Worm (Caenorhabditis elegans) whole organism, L4 larva: Measurements from ENCODE around the gene kqt-2.
A peak's percentile ranks its signal among the peaks of the same experiment; 100 is the strongest.

Source experiments
- F44E2.7 ChIP-seq: fragments of 200-800 bp; sonication (Bioruptor generic); IDR thresholded peaks from 2 replicates; pipeline ENCODE4 v2.1.2; 2022; ENCODE audit warnings: missing genetic modification characterization, missing compliant biosample characterization
- Y105C5A.15 ChIP-seq: fragments of 200-800 bp; sonication (Bioruptor generic); IDR thresholded peaks from 2 replicates; pipeline ENCODE4 v1.3.6; 2022; ENCODE audit warnings: missing genetic modification characterization, missing compliant biosample characterization
- Y5F2A.4 ChIP-seq: fragments of 200-800 bp; sonication (Bioruptor generic); optimal IDR thresholded peaks from 2 replicates; lab custom pipeline; 2018; ENCODE audit warnings: mild to moderate bottlenecking, missing genetic modification characterization, missing compliant biosample characterization
- ZK546.5 ChIP-seq, 2 experiments: sonication (generic microtip); optimal IDR thresholded peaks; 2 replicates each; lab custom pipeline; 2017; ENCODE audit warnings: missing biosample characterization in 2 of 2, missing genetic modification characterization in 2 of 2
- aha-1 ChIP-seq: fragments of 150-350 bp; peaks from one replicate; lab custom pipeline; 2014; ENCODE audit warnings: missing biosample characterization, missing genetic modification characterization
- aly-2 ChIP-seq: sonication (generic microtip); optimal IDR thresholded peaks from 2 replicates; lab custom pipeline; 2018; ENCODE audit warnings: missing biosample characterization, missing genetic modification characterization
- ceh-44 ChIP-seq: fragments of 200-800 bp; sonication (Bioruptor generic); IDR thresholded peaks from 2 replicates; pipeline ENCODE4 v1.3.6; 2022; ENCODE audit warnings: missing genetic modification reagents, missing genetic modification characterization, missing compliant biosample characterization
- daf-12 ChIP-seq: fragments of 150-350 bp; optimal IDR thresholded peaks from 2 replicates; lab custom pipeline; 2014; ENCODE audit warnings: missing biosample characterization, missing genetic modification reagents, missing genetic modification characterization
- daf-16 ChIP-seq, 3 experiments: sonication (generic microtip); optimal IDR thresholded peaks; 2 replicates each; lab custom pipeline; 2016 to 2017; ENCODE audit warnings: missing genetic modification characterization in 3 of 3, missing genetic modification reagents in 3 of 3, mild to moderate bottlenecking in 2 of 3, missing compliant biosample characterization in 2 of 3, missing biosample characterization in 1 of 3, moderate library complexity in 1 of 3
- dmd-6 ChIP-seq: fragments of 200-800 bp; sonication (Bioruptor generic); IDR thresholded peaks from 2 replicates; pipeline ENCODE4 v1.3.6; 2022; ENCODE audit warnings: missing genetic modification reagents, missing genetic modification characterization, missing compliant biosample characterization
- dmd-8 ChIP-seq: fragments of 200-800 bp; sonication (Bioruptor generic); IDR thresholded peaks from 2 replicates; pipeline ENCODE4 v1.3.6; 2022; ENCODE audit warnings: missing genetic modification characterization, missing compliant biosample characterization
- duxl-1 ChIP-seq: sonication (generic microtip); optimal IDR thresholded peaks from 2 replicates; lab custom pipeline; 2016; ENCODE audit warnings: mild to moderate bottlenecking, missing genetic modification characterization, moderate library complexity, missing compliant biosample characterization; ENCODE audit not compliant: poor library complexity
- dve-1 ChIP-seq: sonication (generic microtip); optimal IDR thresholded peaks from 2 replicates; lab custom pipeline; 2017; ENCODE audit warnings: antibody characterized with exemption, mild to moderate bottlenecking, missing genetic modification characterization, missing compliant biosample characterization; ENCODE audit not compliant: insufficient read depth
- gei-8 ChIP-seq: fragments of 200-800 bp; sonication (Bioruptor generic); optimal IDR thresholded peaks from 2 replicates; lab custom pipeline; 2018; ENCODE audit warnings: mild to moderate bottlenecking, missing genetic modification characterization, missing compliant biosample characterization
- hif-1 ChIP-seq, 2 experiments: sonication (generic microtip); optimal IDR thresholded peaks; 2 replicates each; lab custom pipeline; 2016 to 2017; ENCODE audit warnings: missing compliant biosample characterization in 2 of 2, missing genetic modification characterization in 2 of 2, missing genetic modification reagents in 2 of 2, missing genotype in 2 of 2, mild to moderate bottlenecking in 1 of 2
- hlh-11 ChIP-seq: fragments of 200-800 bp; sonication (Bioruptor generic); optimal IDR thresholded peaks from 2 replicates; lab custom pipeline; 2018; ENCODE audit warnings: mild to moderate bottlenecking, missing genetic modification characterization, missing compliant biosample characterization
- hlh-30 ChIP-seq: sonication (generic microtip); optimal IDR thresholded peaks from 2 replicates; lab custom pipeline; 2017; ENCODE audit warnings: antibody characterized with exemption, mild to moderate bottlenecking, missing genetic modification characterization, missing compliant biosample characterization; ENCODE audit not compliant: insufficient read depth
- lin-13 ChIP-seq: fragments of 150-350 bp; optimal IDR thresholded peaks from 2 replicates; lab custom pipeline; 2014; ENCODE audit warnings: missing biosample characterization, missing genetic modification reagents, missing genetic modification characterization
- lin-38 ChIP-seq: fragments of 200-800 bp; sonication (Bioruptor generic); IDR thresholded peaks from 2 replicates; pipeline ENCODE4 v1.3.6; 2022; ENCODE audit warnings: missing genetic modification reagents, missing genetic modification characterization, missing compliant biosample characterization
- madf-5 ChIP-seq, 2 experiments: fragments of 200-800 bp; sonication (Bioruptor generic); IDR thresholded peaks; 2 replicates each; pipeline ENCODE4 v1.3.6; 2022; ENCODE audit warnings: missing compliant biosample characterization in 2 of 2, missing genetic modification characterization in 2 of 2
- mdl-1 ChIP-seq, 2 experiments: fragments of 150-350 bp in 1 of 2; sonication (generic microtip) in 1 of 2; optimal IDR thresholded peaks; 2 replicates each; lab custom pipeline; 2014 to 2017; ENCODE audit warnings: missing biosample characterization in 2 of 2, missing genetic modification characterization in 2 of 2
- mdt-29 ChIP-seq: fragments of 200-800 bp; sonication (Bioruptor generic); IDR thresholded peaks from 2 replicates; pipeline ENCODE4 v1.3.6; 2022; ENCODE audit warnings: missing genetic modification reagents, missing genetic modification characterization, missing compliant biosample characterization
- mep-1 ChIP-seq: fragments of 150-350 bp; sonication (generic microtip); optimal IDR thresholded peaks from 3 replicates; lab custom pipeline; 2014; ENCODE audit warnings: missing biosample characterization, missing genetic modification characterization
- mxl-2 ChIP-seq: fragments of 200-800 bp; sonication (Bioruptor generic); conservative IDR thresholded peaks from 2 replicates; pipeline ENCODE4 v1.3.6; 2022; ENCODE audit warnings: missing genetic modification reagents, missing genetic modification characterization, missing compliant biosample characterization
- mxl-3 ChIP-seq: fragments of 200-800 bp; sonication (Bioruptor generic); optimal IDR thresholded peaks from 2 replicates; lab custom pipeline; 2018; ENCODE audit warnings: mild to moderate bottlenecking, missing genetic modification characterization, missing compliant biosample characterization
- nhr-102 ChIP-seq: sonication (generic microtip); optimal IDR thresholded peaks from 2 replicates; lab custom pipeline; 2016; ENCODE audit warnings: mild to moderate bottlenecking, missing genetic modification characterization, moderate library complexity, missing compliant biosample characterization
- nhr-25 ChIP-seq: sonication (generic microtip); optimal IDR thresholded peaks from 2 replicates; lab custom pipeline; 2017; ENCODE audit warnings: missing genetic modification characterization, mild to moderate bottlenecking, missing compliant biosample characterization, antibody characterized with exemption, moderate library complexity, borderline replicate concordance; ENCODE audit not compliant: insufficient read depth
- nhr-28 ChIP-seq: fragments of 150-350 bp; optimal IDR thresholded peaks from 2 replicates; lab custom pipeline; 2014; ENCODE audit warnings: missing biosample characterization, missing genetic modification characterization
- nhr-6 ChIP-seq: fragments of 150-350 bp; optimal IDR thresholded peaks from 2 replicates; lab custom pipeline; 2014; ENCODE audit warnings: missing biosample characterization, missing genetic modification characterization
- nhr-77 ChIP-seq: fragments of 150-350 bp; optimal IDR thresholded peaks from 2 replicates; lab custom pipeline; 2014; ENCODE audit warnings: missing biosample characterization, missing genetic modification characterization
- pqm-1 ChIP-seq: sonication (generic microtip); optimal IDR thresholded peaks from 2 replicates; lab custom pipeline; 2017; ENCODE audit warnings: missing biosample characterization, missing genetic modification characterization
- sdz-12 ChIP-seq: fragments of 200-800 bp; sonication (Bioruptor generic); optimal IDR thresholded peaks from 2 replicates; lab custom pipeline; 2018; ENCODE audit warnings: mild to moderate bottlenecking, missing genetic modification characterization, missing compliant biosample characterization
- set-16 ChIP-seq: fragments of 200-800 bp; sonication (Bioruptor generic); IDR thresholded peaks from 2 replicates; pipeline ENCODE4 v1.3.6; 2022; ENCODE audit warnings: missing genetic modification reagents, missing genetic modification characterization, missing compliant biosample characterization
- unc-39 ChIP-seq: sonication (generic microtip); optimal IDR thresholded peaks from 2 replicates; lab custom pipeline; 2017; ENCODE audit warnings: missing biosample characterization, missing genetic modification characterization
- unc-62 ChIP-seq, 3 experiments: fragments of 150-350 bp in 1 of 3; sonication (generic microtip); optimal IDR thresholded peaks in 2 of 3; peaks in 1 of 3; 1 replicate in 1 of 3; 2 replicates in 2 of 3; lab custom pipeline; 2014 to 2017; ENCODE audit warnings: missing biosample characterization in 3 of 3, missing genetic modification characterization in 3 of 3, missing genetic modification reagents in 3 of 3, missing genotype in 1 of 3
- ztf-11 ChIP-seq: fragments of 150-350 bp; optimal IDR thresholded peaks from 2 replicates; lab custom pipeline; 2014; ENCODE audit warnings: missing biosample characterization, missing genetic modification characterization

Gene kqt-2

ce11 chrX:8203684-8204083 lies 42.5 kb downstream of the kqt-2 start, which contains the start of gene C17H11.6:
TSS of gene C17H11.6 (minus strand) at chrX:8203784.
- TF ChIP-seq hif-1 (tag; optimal IDR thresholded peaks at IDR 0.05; lab: Kevin White, UChicago) (no peak), daf-12 (tag; lab: Kevin White, UChicago) (no peak), F44E2.7 (GFP tag; lab: Robert Waterston, UW) (no peak), Y5F2A.4 (GFP tag; lab: Kevin White, UChicago) (no peak)

- no peak for TF ChIP-seq mxl-2 (GFP tag; lab: Robert Waterston, UW)
- no peak for TF ChIP-seq lin-38 (GFP tag; lab: Robert Waterston, UW)
- TF ChIP-seq madf-5 (GFP tag; IDR thresholded peaks at IDR 0.05; lab: Robert Waterston, UW): no peak
- TF ChIP-seq ceh-44 (GFP tag; lab: Robert Waterston, UW): no peak
- no peak for TF ChIP-seq ztf-11 (tag; lab: Kevin White, UChicago)
- TF ChIP-seq dmd-6 (GFP tag; lab: Robert Waterston, UW): no peak
- TF ChIP-seq aha-1 (tag; lab: Kevin White, UChicago): peak; percentile 82
- TF ChIP-seq daf-16 (GFP tag; optimal IDR thresholded peaks at IDR 0.05; lab: Kevin White, UChicago): no peak
- no peak for TF ChIP-seq daf-16 (tag; optimal IDR thresholded peaks at IDR 0.05; lab: Kevin White, UChicago)
- TF ChIP-seq ZK546.5 (tag; optimal IDR thresholded peaks at IDR 0.05; lab: Kevin White, UChicago): no peak
- TF ChIP-seq mdt-29 (GFP tag; lab: Robert Waterston, UW): no peak
- 0 out of 2 replicates have a peak, but pooled peaks have one; percentile 11 for TF ChIP-seq set-16 (GFP tag; lab: Robert Waterston, UW)
- peak; percentile 10 for TF ChIP-seq dve-1 (tag; lab: Kevin White, UChicago)
- TF ChIP-seq nhr-6: no peak
- TF ChIP-seq duxl-1: no peak
- TF ChIP-seq dmd-8: no peak
- no peak for TF ChIP-seq gei-8 (GFP tag; lab: Kevin White, UChicago)
- no peak for TF ChIP-seq lin-13
- TF ChIP-seq sdz-12 (GFP tag; lab: Kevin White, UChicago): no peak
- peak; percentile 48 for TF ChIP-seq nhr-25
- no peak for TF ChIP-seq mep-1 (tag; lab: Kevin White, UChicago)
Measured at ce11 chrX:8201210-8201609, 45.0 kb downstream of the kqt-2 start.

- TF ChIP-seq pqm-1 (tag; lab: Kevin White, UChicago) (no peak), nhr-28 (peak; percentile 23), aly-2 (tag; lab: Kevin White, UChicago) (no peak), nhr-77 (tag; lab: Kevin White, UChicago) (no peak), dve-1 (tag; lab: Kevin White, UChicago) (peak; percentile 2), unc-62 (GFP tag; optimal IDR thresholded peaks at IDR 0.05 in 1 of 2; lab: Kevin White, UChicago) (peak in 1 of 2 experiments; percentile 17), unc-62 (tag; optimal IDR thresholded peaks at IDR 0.05; lab: Kevin White, UChicago) (no peak)
Measured at ce11 chrX:8200206-8200605, 46.0 kb downstream of the kqt-2 start.

ce11 chrX:8193213-8193612 lies 53.0 kb downstream of the kqt-2 start:
- TF ChIP-seq mdl-1 (tag; optimal IDR thresholded peaks at IDR 0.05; lab: Kevin White, UChicago): peak in 1 of 2 experiments; percentile 20
- no peak for TF ChIP-seq aly-2 (tag; lab: Kevin White, UChicago)
- TF ChIP-seq dve-1 (tag; lab: Kevin White, UChicago): peak; percentile 30
- no peak for TF ChIP-seq unc-39 (tag; lab: Kevin White, UChicago)
- TF ChIP-seq mxl-3: peak; percentile 46
- peak; percentile 10 for TF ChIP-seq pqm-1 (tag; lab: Kevin White, UChicago)
- TF ChIP-seq nhr-102: no peak
- peak; percentile 73 for TF ChIP-seq dmd-6 (GFP tag; lab: Robert Waterston, UW)
- TF ChIP-seq Y105C5A.15 (GFP tag; lab: Robert Waterston, UW): no peak
- peak; percentile 54 for TF ChIP-seq hlh-11
- no peak for TF ChIP-seq daf-16 (GFP tag; optimal IDR thresholded peaks at IDR 0.05; lab: Kevin White, UChicago)
- peak; percentile 60 for TF ChIP-seq daf-16 (tag; optimal IDR thresholded peaks at IDR 0.05; lab: Kevin White, UChicago)
- TF ChIP-seq hlh-30 (tag; lab: Kevin White, UChicago): peak; percentile 70
- TF ChIP-seq nhr-28: peak; percentile 51
- TF ChIP-seq, all 104 proteins: peak for 9
